Worm (Caenorhabditis elegans): ENCODE measurements around the gene C15H11.1.

C15H11.1 gene

DNA sequence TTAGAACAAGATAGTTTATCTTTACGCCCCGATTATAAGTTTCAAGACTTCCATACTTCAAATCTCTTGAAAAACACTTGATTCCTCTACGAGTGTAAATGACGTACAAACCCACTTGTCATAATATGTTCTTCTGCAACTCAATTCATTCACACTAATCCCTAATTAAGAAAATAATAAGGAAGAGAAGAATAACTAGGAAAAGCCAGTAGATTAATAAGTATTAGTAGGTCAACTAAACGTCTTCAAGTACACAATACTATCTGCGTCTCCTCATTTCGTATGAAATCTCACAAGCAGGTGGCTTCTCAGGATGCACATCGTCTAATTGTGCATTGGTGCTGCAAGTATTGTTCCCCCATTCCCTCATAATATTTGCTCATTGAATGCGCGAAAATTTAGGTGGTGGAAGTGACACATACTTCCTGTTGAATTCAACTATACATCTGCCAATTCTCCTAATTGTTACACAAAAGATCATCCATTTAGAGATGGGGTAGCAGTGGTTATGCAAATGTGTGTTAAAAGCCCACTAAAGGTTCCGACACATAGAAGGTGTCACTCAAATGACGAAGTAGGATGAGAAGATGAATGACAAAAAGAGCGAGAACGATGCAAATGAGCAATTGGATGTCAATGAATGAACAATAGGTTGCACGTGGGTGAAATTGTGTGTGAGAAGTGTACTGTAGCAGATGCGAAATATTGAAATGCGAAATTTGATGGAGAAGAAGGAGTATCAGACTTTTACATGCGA, 33.6 kb downstream of the C15H11.1 start:
- no peak for TF ChIP-seq fkh-10 (GFP tag; optimal IDR thresholded peaks at IDR 0.05)
- no peak for TF ChIP-seq ttx-3 (tag; optimal IDR thresholded peaks at IDR 0.05)
- no peak for TF ChIP-seq K02D7.2 (tag; optimal IDR thresholded peaks at IDR 0.05)
- TF ChIP-seq pha-4 (tag; optimal IDR thresholded peaks at IDR 0.05): no peak
- no peak for TF ChIP-seq unc-55 (GFP tag; optimal IDR thresholded peaks at IDR 0.05)
- no peak for TF ChIP-seq pros-1 (tag; optimal IDR thresholded peaks at IDR 0.05)
- no peak for TF ChIP-seq F13H6.1 (tag; optimal IDR thresholded peaks at IDR 0.05)
- TF ChIP-seq hlh-30 (tag; optimal IDR thresholded peaks at IDR 0.05; ENCODE audit: insufficient read depth): no peak
- TF ChIP-seq pat-9 (tag; optimal IDR thresholded peaks at IDR 0.05): no peak
- TF ChIP-seq mec-3 (tag; optimal IDR thresholded peaks at IDR 0.05; ENCODE audit: borderline replicate concordance): no peak
- TF ChIP-seq C38D4.7 (GFP tag; optimal IDR thresholded peaks at IDR 0.05): no peak
- no peak for TF ChIP-seq hlh-6 (tag; optimal IDR thresholded peaks at IDR 0.05)
- TF ChIP-seq ceh-19 (GFP tag; optimal IDR thresholded peaks at IDR 0.05): no peak
- TF ChIP-seq ceh-48 (tag; optimal IDR thresholded peaks at IDR 0.05): no peak
- TF ChIP-seq gmeb-2 (tag; optimal IDR thresholded peaks at IDR 0.05): no peak
- no peak for TF ChIP-seq che-1 (tag; optimal IDR thresholded peaks at IDR 0.05)
- no peak for TF ChIP-seq madf-2 (tag; optimal IDR thresholded peaks at IDR 0.05)
- no peak for TF ChIP-seq odd-2 (tag; optimal IDR thresholded peaks at IDR 0.05)
- TF ChIP-seq unc-42 (tag; optimal IDR thresholded peaks at IDR 0.05): peak; percentile 21
- no peak for TF ChIP-seq hlh-8 (tag; optimal IDR thresholded peaks at IDR 0.05)
- peak; percentile 23 for TF ChIP-seq ceh-31 (tag; optimal IDR thresholded peaks at IDR 0.05)
- no peak for TF ChIP-seq ahr-1 (tag; optimal IDR thresholded peaks at IDR 0.05)
- peak; percentile 47; the same call in 1 of the 2 replicates for TF ChIP-seq sox-2 (GFP tag; IDR thresholded peaks at IDR 0.05)
- TF ChIP-seq fkh-6 (tag; optimal IDR thresholded peaks at IDR 0.05): no peak

DNA sequence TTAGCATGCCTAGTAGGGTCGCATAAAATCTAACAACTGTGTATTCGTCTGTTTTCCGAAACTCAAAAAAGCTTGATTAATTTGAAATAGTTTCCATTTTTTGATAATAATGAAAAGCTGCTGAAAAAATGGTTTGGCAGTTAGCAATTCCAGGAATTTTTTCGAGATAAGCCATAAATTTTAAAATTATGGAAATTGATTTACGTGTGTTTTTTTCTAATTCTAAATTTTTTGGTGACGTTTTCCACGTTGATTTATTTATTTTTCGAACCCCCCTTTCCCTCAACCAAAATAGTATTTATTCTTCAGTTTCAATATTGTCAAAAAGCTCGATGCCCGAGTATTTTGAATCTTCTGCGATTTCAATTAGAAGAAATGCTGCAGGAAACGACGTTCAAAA, 35.3 kb downstream of the C15H11.1 start, which contains the start of gene F23B12.1:
Gene F23B12.1, plus strand, starts transcription at position 301 of the 400 bp plus-strand sequence.
- no peak for TF ChIP-seq npax-4 (tag; optimal IDR thresholded peaks at IDR 0.05)
- no peak for TF ChIP-seq ceh-48 (tag; optimal IDR thresholded peaks at IDR 0.05)
- no peak for TF ChIP-seq hlh-30 (tag; optimal IDR thresholded peaks at IDR 0.05; ENCODE audit: insufficient read depth)
- no peak for TF ChIP-seq tbx-2 (tag; optimal IDR thresholded peaks at IDR 0.05)
- no peak for TF ChIP-seq C08G9.2 (tag; optimal IDR thresholded peaks at IDR 0.05)
- no peak for TF ChIP-seq unc-55 (GFP tag; optimal IDR thresholded peaks at IDR 0.05)
- no peak for TF ChIP-seq K09A11.1 (tag; optimal IDR thresholded peaks at IDR 0.05; ENCODE audit: insufficient read depth)
- no peak for TF ChIP-seq pros-1 (tag; optimal IDR thresholded peaks at IDR 0.05)
- no peak for TF ChIP-seq pat-9 (tag; optimal IDR thresholded peaks at IDR 0.05)
- TF ChIP-seq hlh-15 (tag; optimal IDR thresholded peaks at IDR 0.05): no peak
- no peak for TF ChIP-seq ets-4 (tag; optimal IDR thresholded peaks at IDR 0.05)
- TF ChIP-seq ceh-6 (GFP tag; optimal IDR thresholded peaks at IDR 0.05): no peak
- no peak for TF ChIP-seq syd-9 (tag; optimal IDR thresholded peaks at IDR 0.05)
- no peak for TF ChIP-seq eyg-1 (tag; optimal IDR thresholded peaks at IDR 0.05)

DNA sequence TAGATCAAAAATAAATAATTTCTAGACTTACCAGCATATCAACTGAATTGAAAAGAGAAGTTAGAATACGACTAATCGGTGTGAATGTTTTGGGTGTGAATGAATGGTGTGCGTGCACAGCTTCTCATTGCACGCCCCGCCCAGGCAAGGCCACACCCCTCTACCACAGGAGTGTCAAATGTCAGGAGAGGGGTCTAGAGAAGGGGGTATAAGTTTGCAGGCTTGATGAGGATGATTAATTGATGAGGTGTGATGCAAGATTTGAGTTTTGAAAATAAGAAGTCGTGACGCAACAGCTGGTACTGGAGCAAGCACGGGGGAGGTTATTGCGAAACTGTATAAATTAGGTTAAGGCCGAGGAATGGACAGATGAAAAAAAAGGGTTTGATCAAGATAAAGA, 38.7 kb downstream of the C15H11.1 start, which contains the start of gene egl-1:
Gene egl-1, minus strand, starts transcription at position 101 of the 400 bp plus-strand sequence.
- TF ChIP-seq ceh-34 (tag; optimal IDR thresholded peaks at IDR 0.05): no peak
- no peak for TF ChIP-seq ceh-22 (tag; optimal IDR thresholded peaks at IDR 0.05)
- TF ChIP-seq ref-2 (tag; optimal IDR thresholded peaks at IDR 0.05): peak; percentile 17
- TF ChIP-seq unc-86 (tag; optimal IDR thresholded peaks at IDR 0.05): no peak
- TF ChIP-seq K09A11.1 (tag; optimal IDR thresholded peaks at IDR 0.05; ENCODE audit: insufficient read depth): no peak
- no peak for TF ChIP-seq elt-4 (tag; optimal IDR thresholded peaks at IDR 0.05)
- no peak for TF ChIP-seq fax-1 (tag; optimal IDR thresholded peaks at IDR 0.05)
- TF ChIP-seq unc-55 (GFP tag; optimal IDR thresholded peaks at IDR 0.05): no peak
- TF ChIP-seq ztf-16 (tag; optimal IDR thresholded peaks at IDR 0.05): no peak
